Worm (Caenorhabditis elegans): ENCODE data around the gene F49C5.7.
"Not testable (repeated sequence)": the region's sequence is repeated elsewhere in the genome, so short reads cannot be mapped to it uniquely, and the experiment has no call there.

DNA sequence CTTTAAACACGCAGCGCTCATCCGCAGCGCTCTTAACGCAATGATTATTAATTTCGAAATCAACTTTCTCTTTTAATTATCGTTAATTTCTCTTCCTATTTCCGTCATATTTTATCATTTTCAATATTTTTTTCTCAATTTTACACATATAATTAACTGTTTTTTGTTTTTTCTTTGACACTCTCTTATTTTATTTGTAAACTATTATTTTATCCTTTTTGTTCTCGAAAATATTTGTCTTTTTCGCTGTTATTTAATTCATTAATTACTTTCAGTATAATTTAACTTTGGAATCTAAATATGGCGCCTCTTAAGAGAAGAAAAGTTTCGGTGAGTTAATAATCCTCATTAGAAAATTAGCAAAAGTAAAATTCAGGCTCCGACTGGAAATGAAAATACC is 29.7 kb upstream of the F49C5.7 start, which contains the start of gene F49C5.3:
- not testable (repeated sequence) for TF ChIP-seq ama-1 (optimal IDR thresholded peaks at IDR 0.05); flt-1 (GFP tag; IDR thresholded peaks at IDR 0.05); tra-4 (tag; optimal IDR thresholded peaks at IDR 0.05); pes-1 (GFP tag; IDR thresholded peaks at IDR 0.05); B0310.2 (tag; optimal IDR thresholded peaks at IDR 0.05); hmbx-1 (tag; optimal IDR thresholded peaks at IDR 0.05); ets-7 (tag; optimal IDR thresholded peaks at IDR 0.05); tbx-11 (GFP tag; IDR thresholded peaks at IDR 0.05); hmg-4 (GFP tag; optimal IDR thresholded peaks at IDR 0.05); ceh-36 (tag; optimal IDR thresholded peaks at IDR 0.05)
